Fruit fly (Drosophila melanogaster): ENCODE results near the gene CG13310.

The CG13310 gene

dm6 chr3L:8839563-8840425 lies 39.5 kb upstream of the CG13310 start:
- TF ChIP-seq Abd-B (GFP tag; optimal IDR thresholded peaks at IDR 0.05) (no peak), Hr78 (GFP tag; optimal IDR thresholded peaks at IDR 0.05) (no peak), dl (GFP tag; optimal IDR thresholded peaks at IDR 0.05; ENCODE audit: insufficient read depth in 1 of 2, partially characterized antibody in 2 of 2) (no peak), lola (GFP tag; optimal IDR thresholded peaks at IDR 0.05) (no peak), HLH106 (tag; optimal IDR thresholded peaks at IDR 0.05) (peak; percentile 61), CrebA (GFP tag; optimal IDR thresholded peaks at IDR 0.05; ENCODE audit: borderline replicate concordance) (no peak), Dif (GFP tag; optimal IDR thresholded peaks at IDR 0.05; ENCODE audit: partially characterized antibody) (no peak), pan (optimal IDR thresholded peaks at IDR 0.05) (no peak), Hr83 (GFP tag; optimal IDR thresholded peaks at IDR 0.05; ENCODE audit: poor library complexity, severe bottlenecking) (no peak), brk (GFP tag; optimal IDR thresholded peaks at IDR 0.05) (peak; percentile 34), tai (GFP tag; optimal IDR thresholded peaks at IDR 0.05) (no peak), rgr (GFP tag; optimal IDR thresholded peaks at IDR 0.05) (peak; percentile 37), Myc (optimal IDR thresholded peaks at IDR 0.05) (no peak), Vsx2 (GFP tag; optimal IDR thresholded peaks at IDR 0.05; ENCODE audit: partially characterized antibody) (no peak), Dfd (GFP tag; optimal IDR thresholded peaks at IDR 0.05) (no peak), br (GFP tag; optimal IDR thresholded peaks at IDR 0.05) (peak; percentile 58), OdsH (GFP tag; optimal IDR thresholded peaks at IDR 0.05) (peak; percentile 41), Hnf4 (GFP tag; optimal IDR thresholded peaks at IDR 0.05) (peak; percentile 42), foxo (GFP tag; optimal IDR thresholded peaks at IDR 0.05) (peak in 1 of 2 experiments; percentile 66), woc (GFP tag; optimal IDR thresholded peaks at IDR 0.05) (peak; percentile 88), Jra (GFP tag; optimal IDR thresholded peaks at IDR 0.05) (peak; percentile 39), Sp1 (GFP tag; optimal IDR thresholded peaks at IDR 0.05) (peak; percentile 69), jim (GFP tag; optimal IDR thresholded peaks at IDR 0.05) (no peak), ey (GFP tag; optimal IDR thresholded peaks at IDR 0.05) (peak; percentile 50), dmrt93B (GFP tag; optimal IDR thresholded peaks at IDR 0.05) (peak; percentile 43), CG32264 (GFP tag; optimal IDR thresholded peaks at IDR 0.05) (no peak), fru (GFP tag; optimal IDR thresholded peaks at IDR 0.05) (peak; percentile 67), sage (GFP tag; optimal IDR thresholded peaks at IDR 0.05) (no peak), dsf (GFP tag; optimal IDR thresholded peaks at IDR 0.05; ENCODE audit: borderline replicate concordance) (no peak), CG9705 (GFP tag; optimal IDR thresholded peaks at IDR 0.05) (no peak), h (GFP tag; optimal IDR thresholded peaks at IDR 0.05) (peak; percentile 71), Mio (GFP tag; optimal IDR thresholded peaks at IDR 0.05) (no peak), N (GFP tag; optimal IDR thresholded peaks at IDR 0.05) (no peak), GATAd (GFP tag; optimal IDR thresholded peaks at IDR 0.05) (no peak), Rel (GFP tag; optimal IDR thresholded peaks at IDR 0.05) (peak; percentile 52), Rel (tag; optimal IDR thresholded peaks at IDR 0.05) (peak; percentile 54), sv (GFP tag; optimal IDR thresholded peaks at IDR 0.05) (no peak), usp (GFP tag; optimal IDR thresholded peaks at IDR 0.05) (no peak), psq (GFP tag; optimal IDR thresholded peaks at IDR 0.05) (peak; percentile 52)

- peak; percentile 40 for TF ChIP-seq Dif (GFP tag; optimal IDR thresholded peaks at IDR 0.05; ENCODE audit: partially characterized antibody)
- no peak for TF ChIP-seq Rel (GFP tag; optimal IDR thresholded peaks at IDR 0.05)
- TF ChIP-seq Rel (tag; optimal IDR thresholded peaks at IDR 0.05) = peak; percentile 23
- no peak for TF ChIP-seq N (GFP tag; optimal IDR thresholded peaks at IDR 0.05)
- TF ChIP-seq Vsx2 (GFP tag; optimal IDR thresholded peaks at IDR 0.05; ENCODE audit: partially characterized antibody) = peak; percentile 47
- no peak for TF ChIP-seq rgr (GFP tag; optimal IDR thresholded peaks at IDR 0.05)
Observed at dm6 chr3L:8839130-8839529, 38.8 kb upstream of the CG13310 start.
